Fruit fly (Drosophila melanogaster) whole organism, prepupa: ENCODE results near the gene lsn.

ENCODE experiments used
- CG16779 ChIP-seq: fragments of 200-800 bp; sonication (Bioruptor generic); optimal IDR thresholded peaks from 3 replicates; lab custom pipeline; 2017; ENCODE audit warnings: missing biosample characterization, mild to moderate bottlenecking, missing genetic modification characterization
- CG8632 ChIP-seq: fragments of 200-800 bp; sonication (Bioruptor generic); optimal IDR thresholded peaks from 3 replicates; lab custom pipeline; 2016; ENCODE audit warnings: missing biosample characterization, missing genetic modification characterization

DNA sequence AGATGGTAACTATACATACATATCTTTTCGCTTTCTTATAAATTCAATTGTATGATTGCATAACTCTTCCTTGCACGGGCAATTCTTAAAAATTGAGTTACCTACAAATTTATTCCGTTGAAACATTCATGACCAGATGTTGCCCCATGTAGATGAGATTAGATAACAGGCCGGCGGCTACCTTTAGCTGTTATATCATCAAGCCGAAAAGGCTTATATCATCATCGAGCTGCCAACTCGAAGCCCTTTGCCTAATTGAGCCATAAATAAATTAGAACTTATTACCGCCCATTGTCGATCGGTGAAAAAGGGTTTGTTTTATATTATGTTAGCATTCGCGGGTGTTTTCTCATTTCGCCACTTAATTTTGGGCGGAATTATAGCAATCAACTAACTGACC is 24.5 kb upstream of the lsn start:
- TF ChIP-seq CG16779 (tag; lab: Kevin White, UChicago) (no peak), CG8632 (GFP tag; lab: Kevin White, UChicago) (no peak)
